Fruit fly (Drosophila melanogaster) whole organism, embryonic: ENCODE measurements around the gene Sb.

Experiments
- Ada2b ChIP-seq: fragments of 200-800 bp; sonication (Bioruptor generic); IDR thresholded peaks from 2 replicates; pipeline ENCODE4 v1.3.6; 2022; ENCODE audit warnings: missing biosample characterization, missing genetic modification characterization
- CG4328 ChIP-seq: fragments of 200-800 bp; sonication (Bioruptor generic); optimal IDR thresholded peaks from 3 replicates; lab custom pipeline; 2017; ENCODE audit warnings: missing biosample characterization, missing genetic modification reagents, missing genetic modification characterization
- Chrac-16 ChIP-seq: fragments of 200-800 bp; sonication (Bioruptor generic); optimal IDR thresholded peaks from 3 replicates; lab custom pipeline; 2016; ENCODE audit warnings: missing biosample characterization, missing genetic modification characterization
- pnt ChIP-seq: fragments of 200-800 bp; sonication (Bioruptor generic); optimal IDR thresholded peaks from 3 replicates; lab custom pipeline; 2016; ENCODE audit warnings: missing biosample characterization, missing genetic modification characterization
- sima ChIP-seq: fragments of 200-800 bp; sonication (Bioruptor generic); optimal IDR thresholded peaks from 2 replicates; lab custom pipeline; 2016; ENCODE audit warnings: missing biosample characterization, missing genetic modification characterization

DNA sequence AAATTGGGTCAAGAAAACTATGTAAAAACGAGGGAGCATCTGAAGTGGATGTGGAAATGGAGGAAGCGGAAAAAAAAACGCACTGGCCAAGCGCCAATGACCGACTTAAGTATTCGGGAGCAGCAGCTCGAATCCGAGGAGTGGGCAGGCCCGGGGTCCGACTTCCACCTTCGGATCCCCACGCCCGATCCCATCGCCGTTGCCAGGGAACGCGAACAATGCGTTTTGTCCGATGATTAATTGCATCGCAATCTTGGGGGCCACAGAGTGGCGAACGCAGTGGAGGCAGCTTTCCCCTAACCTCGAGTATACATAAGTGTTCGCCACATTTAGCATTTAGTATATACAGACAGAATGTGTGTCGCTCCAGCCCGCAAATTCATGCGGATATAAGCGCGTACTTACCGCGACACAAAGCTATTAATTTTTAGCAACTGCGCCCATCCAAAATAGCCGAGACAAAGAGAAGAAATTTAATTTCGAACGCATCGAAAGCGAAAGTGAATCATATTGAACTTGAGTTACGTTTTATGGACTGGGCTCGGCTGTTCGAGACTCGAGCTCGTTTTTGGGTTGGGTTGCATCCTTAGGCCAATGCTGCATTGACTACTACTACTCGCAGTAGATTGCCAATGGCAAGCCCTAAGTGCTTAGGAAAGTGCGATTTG, 10.0 kb upstream of the Sb start:
- TF ChIP-seq pnt (GFP tag; lab: Kevin White, UChicago) (no peak), sima (GFP tag; lab: Kevin White, UChicago) (no peak), Ada2b (GFP tag; lab: Robert Waterston, UW) (no peak), CG4328 (GFP tag; lab: Kevin White, UChicago) (no peak), Chrac-16 (GFP tag; lab: Kevin White, UChicago) (no peak)
